Fruit fly (Drosophila melanogaster): ENCODE measurements around the gene CG3939.

dm6 chrX:3131978-3132377 lies 42.8 kb upstream of the CG3939 start:
- TF ChIP-seq CG9817 (tag; optimal IDR thresholded peaks at IDR 0.05) (no peak), CG6683 (GFP tag; optimal IDR thresholded peaks at IDR 0.05) (no peak), Lim3 (GFP tag; IDR thresholded peaks at IDR 0.05) (no peak), usp (GFP tag; optimal IDR thresholded peaks at IDR 0.05) (no peak), Dek (tag; optimal IDR thresholded peaks at IDR 0.05) (no peak), CG10565 (GFP tag; optimal IDR thresholded peaks at IDR 0.05) (no peak), bbx (GFP tag; IDR thresholded peaks at IDR 0.05; ENCODE audit: partially characterized antibody) (no peak), dmrt11E (tag; optimal IDR thresholded peaks at IDR 0.05) (no peak), run (tag; optimal IDR thresholded peaks at IDR 0.05) (no peak), gem (tag; optimal IDR thresholded peaks at IDR 0.05) (no peak), CG6854 (GFP tag; optimal IDR thresholded peaks at IDR 0.05) (no peak), Atf6 (GFP tag; IDR thresholded peaks at IDR 0.05) (no peak), gcm2 (GFP tag; optimal IDR thresholded peaks at IDR 0.05) (no peak)
